Fruit fly (Drosophila melanogaster) whole organism, embryonic: ENCODE data around the gene beat-IIIc.

ENCODE experiments used
- CG11504 ChIP-seq: fragments of 200-800 bp; sonication (Bioruptor generic); optimal IDR thresholded peaks from 3 replicates; lab custom pipeline; 2019; ENCODE audit warnings: missing biosample characterization, mild to moderate bottlenecking, missing genetic modification characterization, moderate library complexity
- CG15073 ChIP-seq: fragments of 200-800 bp; sonication (Bioruptor generic); optimal IDR thresholded peaks from 2 replicates; lab custom pipeline; 2016; ENCODE audit warnings: missing biosample characterization, missing genetic modification characterization
- CG2875 ChIP-seq: fragments of 200-800 bp; sonication (Bioruptor generic); optimal IDR thresholded peaks from 2 replicates; lab custom pipeline; 2017; ENCODE audit warnings: missing biosample characterization, mild to moderate bottlenecking, missing genetic modification characterization, missing genetic modification reagents
- CG7963 ChIP-seq: fragments of 200-800 bp; sonication (Bioruptor generic); IDR thresholded peaks from 3 replicates; pipeline ENCODE4 v1.3.6; 2022; ENCODE audit warnings: missing biosample characterization, missing genetic modification characterization; ENCODE audit not compliant: partially characterized antibody
- Eip74EF ChIP-seq, 2 experiments: fragments of 200-800 bp in 1 of 2; fragments of >200 bp in 1 of 2; sonication (Bioruptor generic) in 1 of 2; optimal IDR thresholded peaks; 2 replicates each; lab custom pipeline; 2017 to 2019; ENCODE audit warnings: missing biosample characterization in 2 of 2, missing genetic modification characterization in 2 of 2, mild to moderate bottlenecking in 1 of 2, moderate library complexity in 1 of 2
- Sry-β ChIP-seq: fragments of 200-800 bp; sonication (Bioruptor generic); optimal IDR thresholded peaks from 2 replicates; lab custom pipeline; 2018; ENCODE audit warnings: missing biosample characterization, mild to moderate bottlenecking, missing genetic modification characterization, moderate library complexity
- aop ChIP-seq: fragments of 200-800 bp; sonication (Bioruptor generic); IDR thresholded peaks from 2 replicates; pipeline ENCODE4 v1.3.6; 2022; ENCODE audit warnings: missing biosample characterization, missing genetic modification characterization
- btn ChIP-seq: fragments of 200-800 bp; sonication (Bioruptor generic); optimal IDR thresholded peaks from 2 replicates; lab custom pipeline; 2016; ENCODE audit warnings: missing biosample characterization, missing genetic modification characterization
- fru ChIP-seq: fragments of >200 bp; optimal IDR thresholded peaks from 2 replicates; lab custom pipeline; 2017
- her ChIP-seq: fragments of 200-800 bp; sonication (Bioruptor generic); optimal IDR thresholded peaks from 2 replicates; lab custom pipeline; 2016; ENCODE audit warnings: missing biosample characterization, missing genetic modification characterization
- inv ChIP-seq: fragments of 200-800 bp; sonication (Bioruptor generic); IDR thresholded peaks from 2 replicates; pipeline ENCODE4 v1.3.6; 2022; ENCODE audit warnings: missing biosample characterization, missing genetic modification characterization; ENCODE audit not compliant: partially characterized antibody
- sd ChIP-seq: fragments of 200-800 bp; sonication (Bioruptor generic); optimal IDR thresholded peaks from 3 replicates; lab custom pipeline; 2018; ENCODE audit warnings: missing biosample characterization, mild to moderate bottlenecking, missing genetic modification characterization, moderate library complexity

- TF ChIP-seq fru (lab: Kevin White, UChicago), result no peak
- TF ChIP-seq aop, result no peak
- no peak for TF ChIP-seq sd (tag; lab: Kevin White, UChicago)
- no peak for TF ChIP-seq Sry-β (GFP tag; lab: Kevin White, UChicago)
- no peak for TF ChIP-seq CG7963 (GFP tag; lab: Robert Waterston, UW)
- no peak for TF ChIP-seq CG15073 (GFP tag; lab: Kevin White, UChicago)
- no peak for TF ChIP-seq CG2875 (GFP tag; lab: Kevin White, UChicago)
- no peak for TF ChIP-seq Eip74EF (GFP tag; optimal IDR thresholded peaks at IDR 0.05; lab: Kevin White, UChicago)
- TF ChIP-seq inv (GFP tag; lab: Robert Waterston, UW), result no peak
- no peak for TF ChIP-seq btn
- TF ChIP-seq her, result no peak
- TF ChIP-seq CG11504, result no peak
Observed at dm6 chr2L:17216847-17217246, 43.7 kb downstream of the beat-IIIc start.
